Fruit fly (Drosophila melanogaster): Measurements from ENCODE around the gene CG13833.

The CG13833 gene

dm6 chr3R:23043690-23044089 is 8.3 kb upstream of the CG13833 start, which contains the start of gene CG13837:
Gene CG13837 (plus strand): TSS chr3R:23043990.
- no peak for TF ChIP-seq ey (GFP tag; optimal IDR thresholded peaks at IDR 0.05)

dm6 chr3R:23042746-23043265 is 7.4 kb upstream of the CG13833 start:
- TF ChIP-seq Dfd (GFP tag; optimal IDR thresholded peaks at IDR 0.05) (no peak), pan (optimal IDR thresholded peaks at IDR 0.05) (no peak), Rel (GFP tag; optimal IDR thresholded peaks at IDR 0.05) (no peak), Rel (tag; optimal IDR thresholded peaks at IDR 0.05) (no peak), lola (GFP tag; optimal IDR thresholded peaks at IDR 0.05) (no peak), dsf (GFP tag; optimal IDR thresholded peaks at IDR 0.05; ENCODE audit: borderline replicate concordance) (no peak), woc (GFP tag; optimal IDR thresholded peaks at IDR 0.05) (no peak), Hnf4 (GFP tag; optimal IDR thresholded peaks at IDR 0.05) (no peak), br (GFP tag; optimal IDR thresholded peaks at IDR 0.05) (no peak), foxo (GFP tag; optimal IDR thresholded peaks at IDR 0.05) (no peak), CG32264 (GFP tag; optimal IDR thresholded peaks at IDR 0.05) (no peak), CG9705 (GFP tag; optimal IDR thresholded peaks at IDR 0.05) (no peak)

dm6 chr3R:23041941-23042340 is 6.6 kb upstream of the CG13833 start, which contains the start of gene CG13838:
Gene CG13838 (plus strand): TSS chr3R:23042241.
- no peak for TF ChIP-seq usp (GFP tag; optimal IDR thresholded peaks at IDR 0.05)
- TF ChIP-seq OdsH (GFP tag; optimal IDR thresholded peaks at IDR 0.05), result no peak
- TF ChIP-seq Hnf4 (GFP tag; optimal IDR thresholded peaks at IDR 0.05), result no peak
- TF ChIP-seq dmrt93B (GFP tag; optimal IDR thresholded peaks at IDR 0.05), result no peak
- TF ChIP-seq jim (GFP tag; optimal IDR thresholded peaks at IDR 0.05), result no peak
- no peak for TF ChIP-seq rgr (GFP tag; optimal IDR thresholded peaks at IDR 0.05)
- TF ChIP-seq Dfd (GFP tag; optimal IDR thresholded peaks at IDR 0.05), result no peak
- TF ChIP-seq dl (GFP tag; optimal IDR thresholded peaks at IDR 0.05; ENCODE audit: insufficient read depth in 1 of 2, partially characterized antibody in 2 of 2), result no peak
- no peak for TF ChIP-seq lola (GFP tag; optimal IDR thresholded peaks at IDR 0.05)
- TF ChIP-seq CG32264 (GFP tag; optimal IDR thresholded peaks at IDR 0.05), result no peak
- TF ChIP-seq pan (optimal IDR thresholded peaks at IDR 0.05), result no peak
- no peak for TF ChIP-seq woc (GFP tag; optimal IDR thresholded peaks at IDR 0.05)
- TF ChIP-seq Dif (GFP tag; optimal IDR thresholded peaks at IDR 0.05; ENCODE audit: partially characterized antibody), result no peak
- no peak for TF ChIP-seq GATAd (GFP tag; optimal IDR thresholded peaks at IDR 0.05)
- no peak for TF ChIP-seq ey (GFP tag; optimal IDR thresholded peaks at IDR 0.05)
- TF ChIP-seq Abd-B (GFP tag; optimal IDR thresholded peaks at IDR 0.05), result no peak
- no peak for TF ChIP-seq Hr83 (GFP tag; optimal IDR thresholded peaks at IDR 0.05; ENCODE audit: poor library complexity, severe bottlenecking)
- no peak for TF ChIP-seq HLH106 (tag; optimal IDR thresholded peaks at IDR 0.05)
- TF ChIP-seq psq (GFP tag; optimal IDR thresholded peaks at IDR 0.05), result no peak
- no peak for TF ChIP-seq dsf (GFP tag; optimal IDR thresholded peaks at IDR 0.05; ENCODE audit: borderline replicate concordance)

dm6 chr3R:23038062-23038461 is 2.7 kb upstream of the CG13833 start:
- TF ChIP-seq rgr (GFP tag; optimal IDR thresholded peaks at IDR 0.05) (no peak), foxo (GFP tag; optimal IDR thresholded peaks at IDR 0.05) (no peak), ey (GFP tag; optimal IDR thresholded peaks at IDR 0.05) (no peak), CG32264 (GFP tag; optimal IDR thresholded peaks at IDR 0.05) (no peak)

- TF ChIP-seq woc (GFP tag; optimal IDR thresholded peaks at IDR 0.05) (no peak), rgr (GFP tag; optimal IDR thresholded peaks at IDR 0.05) (no peak), Hr83 (GFP tag; optimal IDR thresholded peaks at IDR 0.05; ENCODE audit: poor library complexity, severe bottlenecking) (no peak), GATAd (GFP tag; optimal IDR thresholded peaks at IDR 0.05) (no peak), sv (GFP tag; optimal IDR thresholded peaks at IDR 0.05) (no peak), fru (GFP tag; optimal IDR thresholded peaks at IDR 0.05) (no peak), lola (GFP tag; optimal IDR thresholded peaks at IDR 0.05) (no peak)
These were observed 958 bp upstream of the CG13833 start for dm6 chr3R:23036321-23036720.

dm6 chr3R:23030900-23031299 is 4.5 kb downstream of the CG13833 start:
- TF ChIP-seq HLH106 (tag; optimal IDR thresholded peaks at IDR 0.05) (no peak), Jra (GFP tag; optimal IDR thresholded peaks at IDR 0.05) (no peak), lola (GFP tag; optimal IDR thresholded peaks at IDR 0.05) (no peak), Sp1 (GFP tag; optimal IDR thresholded peaks at IDR 0.05) (no peak), Dif (GFP tag; optimal IDR thresholded peaks at IDR 0.05; ENCODE audit: partially characterized antibody) (no peak), Rel (GFP tag; optimal IDR thresholded peaks at IDR 0.05) (no peak), Rel (tag; optimal IDR thresholded peaks at IDR 0.05) (no peak), Dfd (GFP tag; optimal IDR thresholded peaks at IDR 0.05) (no peak), Hr78 (GFP tag; optimal IDR thresholded peaks at IDR 0.05) (no peak)
